Worm (Caenorhabditis elegans) whole organism, young adult: ENCODE measurements around the gene F20B6.9.

ENCODE experiments used
- C17E4.6 ChIP-seq: fragments of 200-800 bp; sonication (Bioruptor generic); IDR thresholded peaks from 2 replicates; pipeline ENCODE4 v1.3.6; 2022; ENCODE audit warnings: missing genetic modification reagents, missing genetic modification characterization, missing compliant biosample characterization
- F37B4.10 ChIP-seq: fragments of 200-800 bp; sonication (Bioruptor generic); IDR thresholded peaks from 2 replicates; pipeline ENCODE4 v1.3.6; 2022; ENCODE audit warnings: missing genetic modification characterization, missing compliant biosample characterization
- pbrm-1 ChIP-seq: fragments of 200-800 bp; sonication (Bioruptor generic); IDR thresholded peaks from 2 replicates; pipeline ENCODE4 v1.3.6; 2022; ENCODE audit warnings: missing genetic modification reagents, missing genetic modification characterization, missing compliant biosample characterization
- tbp1 ChIP-seq: fragments of 200-800 bp; sonication (Bioruptor generic); optimal IDR thresholded peaks from 2 replicates; lab custom pipeline; 2018; ENCODE audit warnings: mild to moderate bottlenecking, missing genetic modification characterization, missing compliant biosample characterization
- zfh-2 ChIP-seq: fragments of 200-800 bp; sonication (Bioruptor generic); conservative IDR thresholded peaks from 2 replicates; pipeline ENCODE4 v1.3.6; 2022; ENCODE audit warnings: missing genetic modification reagents, missing genetic modification characterization, missing compliant biosample characterization

DNA sequence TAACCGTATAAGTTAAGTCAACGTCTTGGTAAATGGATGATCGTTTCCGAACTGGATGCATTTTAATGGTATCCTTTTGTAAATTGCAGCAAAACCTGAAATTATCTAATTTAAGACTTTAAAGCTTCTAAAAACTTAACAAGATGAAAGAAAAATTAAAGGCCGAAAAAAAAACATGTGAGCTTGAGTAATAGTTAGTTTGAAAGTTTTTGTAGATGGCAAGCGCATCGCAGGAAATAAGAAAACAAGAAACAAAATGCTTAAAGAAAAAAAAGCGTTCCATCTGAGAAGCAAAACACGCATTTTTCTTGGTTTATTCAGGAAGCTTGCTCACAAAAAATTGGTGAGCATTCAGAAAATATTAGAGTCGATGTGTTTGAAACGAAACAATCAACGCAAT is 28.5 kb upstream of the F20B6.9 start, which contains the start of gene rab-37:
- no peak for TF ChIP-seq F37B4.10 (GFP tag; lab: Robert Waterston, UW)
- no peak for TF ChIP-seq pbrm-1 (GFP tag; lab: Robert Waterston, UW)
- TF ChIP-seq C17E4.6 (GFP tag; lab: Robert Waterston, UW) = no peak
- no peak for TF ChIP-seq tbp1 (GFP tag; lab: Kevin White, UChicago)
- no peak for TF ChIP-seq zfh-2 (GFP tag; lab: Robert Waterston, UW)
